Fruit fly (Drosophila melanogaster) whole organism, pupa: ENCODE data around the gene dmrt99B.

Source experiments
- CG10348 ChIP-seq: fragments of 200-800 bp; sonication (Bioruptor generic); IDR thresholded peaks from 2 replicates; pipeline ENCODE4 v1.3.6; 2022; ENCODE audit warnings: missing biosample characterization, missing genetic modification characterization
- CG12605 ChIP-seq: fragments of 200-800 bp; sonication (Bioruptor generic); IDR thresholded peaks from 2 replicates; pipeline ENCODE4 v1.3.6; 2022; ENCODE audit warnings: missing biosample characterization, missing genetic modification characterization
- CG13204 ChIP-seq: fragments of 200-800 bp; sonication (Bioruptor generic); optimal IDR thresholded peaks from 2 replicates; lab custom pipeline; 2018; ENCODE audit warnings: missing biosample characterization, mild to moderate bottlenecking, missing genetic modification characterization, moderate library complexity
- CG14655 ChIP-seq: fragments of 200-800 bp; sonication (Bioruptor generic); optimal IDR thresholded peaks from 3 replicates; lab custom pipeline; 2017; ENCODE audit warnings: mild to moderate bottlenecking, missing biosample characterization, missing genetic modification reagents, missing genetic modification characterization
- CG15710 ChIP-seq: fragments of 200-800 bp; sonication (Bioruptor generic); optimal IDR thresholded peaks from 2 replicates; lab custom pipeline; 2018; ENCODE audit warnings: missing biosample characterization, mild to moderate bottlenecking, missing genetic modification characterization, moderate library complexity
- CG17806 ChIP-seq: fragments of 200-800 bp; sonication (Bioruptor generic); optimal IDR thresholded peaks from 2 replicates; lab custom pipeline; 2018; ENCODE audit warnings: missing biosample characterization, mild to moderate bottlenecking, missing genetic modification characterization, moderate library complexity
- CG32121 ChIP-seq: fragments of 200-800 bp; sonication (Bioruptor generic); IDR thresholded peaks from 2 replicates; pipeline ENCODE4 v1.3.6; 2022; ENCODE audit warnings: missing biosample characterization, missing genetic modification characterization
- CG34367 ChIP-seq: fragments of 200-800 bp; sonication (Bioruptor generic); optimal IDR thresholded peaks from 2 replicates; lab custom pipeline; 2018; ENCODE audit warnings: missing biosample characterization, mild to moderate bottlenecking, missing genetic modification characterization
- CG4496 ChIP-seq: fragments of 200-800 bp; sonication (Bioruptor generic); IDR thresholded peaks from 3 replicates; pipeline ENCODE4 v1.3.6; 2022; ENCODE audit warnings: missing biosample characterization, missing genetic modification characterization
- CG8159 ChIP-seq: fragments of 200-800 bp; sonication (Bioruptor generic); optimal IDR thresholded peaks from 3 replicates; lab custom pipeline; 2018; ENCODE audit warnings: missing biosample characterization, mild to moderate bottlenecking, missing genetic modification characterization, moderate library complexity
- CG8301 ChIP-seq: fragments of 200-800 bp; sonication (Bioruptor generic); optimal IDR thresholded peaks from 2 replicates; lab custom pipeline; 2018; ENCODE audit warnings: missing biosample characterization, mild to moderate bottlenecking, missing genetic modification characterization
- CG9948 ChIP-seq: fragments of 200-800 bp; sonication (Bioruptor generic); optimal IDR thresholded peaks from 2 replicates; lab custom pipeline; 2018; ENCODE audit warnings: missing biosample characterization, mild to moderate bottlenecking, missing genetic modification characterization, moderate library complexity
- D1 ChIP-seq: fragments of 200-800 bp; sonication (Bioruptor generic); optimal IDR thresholded peaks from 2 replicates; lab custom pipeline; 2018; ENCODE audit warnings: missing biosample characterization, mild to moderate bottlenecking, missing genetic modification characterization, moderate library complexity
- EcR ChIP-seq: fragments of 200-800 bp; sonication (Bioruptor generic); optimal IDR thresholded peaks from 3 replicates; lab custom pipeline; 2019; ENCODE audit warnings: missing biosample characterization, missing genetic modification characterization, mild to moderate bottlenecking, moderate library complexity, missing genetic modification reagents
- Ets98B ChIP-seq: fragments of 200-800 bp; sonication (Bioruptor generic); IDR thresholded peaks from 2 replicates; pipeline ENCODE4 v1.3.6; 2022; ENCODE audit warnings: missing biosample characterization, missing genetic modification characterization
- Pif1A ChIP-seq: fragments of 200-800 bp; sonication (Bioruptor generic); optimal IDR thresholded peaks from 3 replicates; lab custom pipeline; 2016; ENCODE audit warnings: missing biosample characterization, missing genetic modification characterization
- Pif1B ChIP-seq: fragments of 200-800 bp; sonication (Bioruptor generic); optimal IDR thresholded peaks from 3 replicates; lab custom pipeline; 2016; ENCODE audit warnings: missing biosample characterization, missing genetic modification characterization
- Snoo ChIP-seq: fragments of 200-800 bp; sonication (Bioruptor generic); optimal IDR thresholded peaks from 3 replicates; lab custom pipeline; 2017; ENCODE audit warnings: missing biosample characterization, mild to moderate bottlenecking, missing genetic modification characterization, inconsistent platforms
- fd96Ca ChIP-seq: fragments of 200-800 bp; sonication (Bioruptor generic); IDR thresholded peaks from 3 replicates; pipeline ENCODE4 v1.3.6; 2022; ENCODE audit warnings: missing biosample characterization, missing genetic modification characterization
- gl ChIP-seq: fragments of 200-800 bp; sonication (Bioruptor generic); optimal IDR thresholded peaks from 2 replicates; lab custom pipeline; 2018; ENCODE audit warnings: missing biosample characterization, mild to moderate bottlenecking, missing genetic modification characterization
- rn ChIP-seq: fragments of 200-800 bp; sonication (Bioruptor generic); IDR thresholded peaks from 2 replicates; pipeline ENCODE4 v1.3.6; 2022; ENCODE audit warnings: missing biosample characterization, missing genetic modification characterization

The dmrt99B gene

DNA sequence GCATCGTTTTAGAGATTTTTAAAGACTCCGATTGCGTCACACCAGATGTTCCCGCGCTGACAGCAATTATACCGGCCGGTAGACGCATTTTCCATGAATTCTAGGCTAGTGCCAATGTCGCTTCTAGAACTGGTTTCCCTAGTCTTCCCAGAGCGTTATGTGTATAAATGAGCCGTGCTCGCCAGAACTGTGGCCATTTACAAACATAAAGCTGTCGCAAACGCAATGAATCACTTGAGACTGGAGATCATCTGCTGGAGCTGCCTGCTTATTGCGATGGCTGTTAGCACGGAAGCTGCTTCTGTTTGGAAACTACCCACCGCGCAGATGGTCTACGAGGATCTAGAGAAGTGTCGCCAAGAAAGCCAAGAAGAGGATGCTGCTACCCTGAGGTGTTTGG, 21.9 kb downstream of the dmrt99B start, which contains the start of gene Obp99d:
Obp99d (plus strand) TSS at position 192 of the 400 bp plus-strand sequence.
- TF ChIP-seq CG15710 (tag; lab: Kevin White, UChicago), result no peak
- no peak for TF ChIP-seq CG8159 (tag; lab: Kevin White, UChicago)
- TF ChIP-seq rn (GFP tag; lab: Robert Waterston, UW), result no peak
- TF ChIP-seq Ets98B (GFP tag; lab: Robert Waterston, UW), result no peak
- TF ChIP-seq Snoo, result no peak
- TF ChIP-seq CG12605 (GFP tag; lab: Robert Waterston, UW), result no peak
- TF ChIP-seq CG8301 (tag; lab: Kevin White, UChicago), result no peak
- TF ChIP-seq CG32121, result no peak
- TF ChIP-seq Pif1A (GFP tag; lab: Kevin White, UChicago), result no peak
- TF ChIP-seq gl (tag; lab: Kevin White, UChicago), result no peak
- no peak for TF ChIP-seq D1 (tag; lab: Kevin White, UChicago)
- TF ChIP-seq CG4496, result no peak
- TF ChIP-seq CG14655, result no peak
- no peak for TF ChIP-seq CG17806
- TF ChIP-seq, all 21 proteins: peak for 0

DNA sequence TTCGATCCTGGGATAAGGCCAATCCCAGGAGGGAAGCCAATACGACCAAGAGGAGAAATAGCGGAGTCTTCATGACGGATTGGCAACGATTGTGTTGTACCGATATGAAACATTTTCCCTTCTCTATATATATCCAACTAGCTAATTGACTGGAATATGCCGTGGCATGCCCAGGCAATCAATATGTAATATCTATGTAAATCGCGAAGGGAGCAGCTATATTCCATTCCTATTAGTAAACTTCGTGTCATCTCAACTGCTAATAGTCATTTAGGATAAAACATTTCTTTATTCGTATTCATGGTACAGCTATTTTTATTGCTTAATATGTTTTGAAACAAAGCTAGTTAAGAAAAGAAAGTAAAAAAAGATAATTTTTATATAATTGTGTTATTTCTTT, 22.9 kb downstream of the dmrt99B start, which contains the start of gene Dup99B:
Dup99B (minus strand) TSS at position 101 of the 400 bp plus-strand sequence.
- TF ChIP-seq fd96Ca (no peak), CG13204 (no peak), CG8301 (tag; lab: Kevin White, UChicago) (no peak), EcR (GFP tag; lab: Kevin White, UChicago) (no peak), CG4496 (no peak), gl (tag; lab: Kevin White, UChicago) (no peak), CG17806 (no peak), Ets98B (GFP tag; lab: Robert Waterston, UW) (no peak), CG32121 (no peak), Pif1B (GFP tag; lab: Kevin White, UChicago) (no peak), CG15710 (tag; lab: Kevin White, UChicago) (no peak), D1 (tag; lab: Kevin White, UChicago) (no peak), CG10348 (GFP tag; lab: Robert Waterston, UW) (no peak), CG14655 (no peak), Snoo (no peak), rn (GFP tag; lab: Robert Waterston, UW) (no peak), Pif1A (GFP tag; lab: Kevin White, UChicago) (no peak), CG34367 (no peak)
- TF ChIP-seq, all 21 proteins: peak for 0

DNA sequence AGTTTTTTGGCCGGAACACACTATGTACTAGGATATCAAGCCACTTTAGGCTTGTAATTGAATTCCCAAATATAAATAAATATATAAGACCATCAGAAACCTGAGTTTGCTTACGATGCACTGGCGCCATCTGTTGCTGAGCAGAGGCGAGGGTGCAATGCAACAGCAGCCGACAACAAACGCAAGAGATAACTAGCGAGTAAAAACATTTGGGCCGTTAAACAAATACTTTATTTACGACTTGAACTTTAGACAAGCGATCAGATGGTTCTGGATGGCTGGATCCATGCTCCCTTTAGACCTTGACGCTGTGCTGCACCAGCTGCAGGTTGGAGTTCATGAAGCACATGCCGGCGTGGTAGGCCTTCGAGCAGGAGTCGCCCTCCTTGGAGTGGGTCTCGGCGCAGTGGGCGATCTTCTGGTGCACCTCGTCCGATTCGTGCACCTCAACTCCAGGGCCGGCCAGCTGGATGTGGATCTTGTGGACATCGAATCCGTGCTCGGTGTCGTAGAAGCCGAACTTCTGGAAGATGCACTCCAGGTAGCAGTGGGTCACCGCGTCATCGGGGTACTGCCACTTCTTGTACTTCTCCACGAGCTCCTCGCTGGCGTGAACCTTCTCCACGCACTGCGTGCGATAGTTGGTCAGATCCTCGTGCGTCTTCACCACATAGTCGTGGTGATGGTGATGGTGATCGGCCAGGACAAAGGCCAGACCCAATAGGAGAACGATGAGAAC, 23.8 kb downstream of the dmrt99B start:
- TF ChIP-seq Pif1B (GFP tag; lab: Kevin White, UChicago), result no peak
- TF ChIP-seq CG15710 (tag; lab: Kevin White, UChicago), result no peak

DNA sequence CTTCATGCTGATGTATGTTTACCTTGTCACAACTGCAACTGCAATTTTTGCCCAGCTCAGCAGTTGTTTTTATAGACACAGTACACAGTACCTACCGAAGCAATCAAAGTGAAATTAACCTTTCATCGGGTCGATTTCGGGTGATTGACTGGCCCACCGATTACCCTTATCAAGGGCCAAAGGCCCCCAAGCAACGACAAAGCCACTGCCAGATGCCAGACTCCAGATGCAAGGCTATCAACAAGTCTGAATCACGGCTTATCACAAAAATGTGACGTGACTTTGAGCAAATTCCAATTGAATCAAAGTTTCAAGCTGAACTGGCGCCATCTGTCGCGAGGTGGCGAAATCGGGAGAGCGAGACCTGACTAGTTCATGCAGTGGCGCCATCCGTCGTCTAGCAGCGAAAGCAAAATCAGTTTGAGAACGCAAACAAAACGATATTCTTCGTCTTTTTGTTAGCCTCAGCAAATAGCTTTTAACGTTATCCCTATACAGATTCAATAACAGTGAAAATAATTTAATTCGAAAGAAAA, 24.5 kb downstream of the dmrt99B start, which contains the start of gene Obp99b:
Obp99b (minus strand) TSS at position 115 of the 536 bp plus-strand sequence.
- TF ChIP-seq CG17806 (peak; percentile 42), rn (GFP tag; lab: Robert Waterston, UW) (0 out of 2 replicates have a peak, but pooled peaks have one; percentile 11), Ets98B (GFP tag; lab: Robert Waterston, UW) (peak; percentile 69; the same call in 1 of the 2 replicates), CG9948 (peak; percentile 29), CG13204 (peak; percentile 58), gl (tag; lab: Kevin White, UChicago) (peak; percentile 74), D1 (tag; lab: Kevin White, UChicago) (no peak), CG32121 (peak; percentile 63; the same call in 1 of the 2 replicates), CG10348 (GFP tag; lab: Robert Waterston, UW) (no peak), Pif1B (GFP tag; lab: Kevin White, UChicago) (peak; percentile 24), CG15710 (tag; lab: Kevin White, UChicago) (peak; percentile 36), CG14655 (peak; percentile 78), EcR (GFP tag; lab: Kevin White, UChicago) (peak; percentile 52), CG8159 (tag; lab: Kevin White, UChicago) (peak; percentile 48), CG4496 (peak; percentile 84), Snoo (peak; percentile 63), fd96Ca (peak; percentile 75; the same call in 2 of the 3 replicates), CG8301 (tag; lab: Kevin White, UChicago) (peak; percentile 64), Pif1A (GFP tag; lab: Kevin White, UChicago) (peak; percentile 69), CG34367 (peak; percentile 71), CG12605 (GFP tag; lab: Robert Waterston, UW) (peak; percentile 53; the same call in 1 of the 2 replicates)

DNA sequence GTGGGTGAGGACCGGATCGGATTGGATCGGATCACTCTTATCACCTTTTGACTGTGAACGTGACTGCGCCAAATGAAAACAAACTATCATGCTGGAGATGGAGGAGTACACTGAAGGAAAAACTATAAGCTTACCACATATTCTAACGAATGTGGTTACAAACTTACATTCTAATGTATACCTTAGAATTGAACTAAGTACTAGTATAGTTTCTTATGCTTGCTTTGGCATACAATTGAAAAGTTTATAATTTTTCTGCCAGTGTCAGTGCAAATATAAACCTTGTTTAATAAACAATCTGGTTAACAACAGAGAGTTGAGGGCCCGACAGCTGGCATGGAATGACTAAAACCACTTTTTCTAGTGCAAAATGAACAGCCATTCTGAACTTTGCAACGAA, 25.1 kb downstream of the dmrt99B start:
- no peak for TF ChIP-seq Pif1B (GFP tag; lab: Kevin White, UChicago)
- no peak for TF ChIP-seq Snoo
- TF ChIP-seq rn (GFP tag; lab: Robert Waterston, UW), result no peak
- TF ChIP-seq Ets98B (GFP tag; lab: Robert Waterston, UW), result peak; percentile 54
- peak; percentile 76 for TF ChIP-seq CG4496
- peak; percentile 8 for TF ChIP-seq Pif1A (GFP tag; lab: Kevin White, UChicago)
- peak; percentile 7 for TF ChIP-seq CG15710 (tag; lab: Kevin White, UChicago)
- TF ChIP-seq CG8159 (tag; lab: Kevin White, UChicago), result peak; percentile 18
- TF ChIP-seq CG8301 (tag; lab: Kevin White, UChicago), result peak; percentile 43
- TF ChIP-seq CG32121, result peak; percentile 45; the same call in 1 of the 2 replicates
- TF ChIP-seq CG10348 (GFP tag; lab: Robert Waterston, UW), result 0 out of 2 replicates have a peak, but pooled peaks have one; percentile 15
- TF ChIP-seq CG17806, result peak; percentile 13
- TF ChIP-seq CG12605 (GFP tag; lab: Robert Waterston, UW), result peak; percentile 44; the same call in 1 of the 2 replicates
- TF ChIP-seq gl (tag; lab: Kevin White, UChicago), result no peak
- TF ChIP-seq CG9948, result no peak
- TF ChIP-seq CG34367, result no peak
- TF ChIP-seq D1 (tag; lab: Kevin White, UChicago), result no peak
- no peak for TF ChIP-seq EcR (GFP tag; lab: Kevin White, UChicago)
- TF ChIP-seq CG14655, result peak; percentile 25
- TF ChIP-seq fd96Ca, result no peak
- TF ChIP-seq CG13204, result no peak
- TF ChIP-seq, all 21 proteins: peak for 11
